Worm (Caenorhabditis elegans): ENCODE measurements around the gene fbxl-3.

fbxl-3 gene

ce11 chrII:5395594-5395993 lies 3.1 kb downstream of the fbxl-3 start, which contains the start of gene pink-1:
TSS of gene pink-1 (minus strand) at chrII:5395694.
- TF ChIP-seq cog-1 (tag; optimal IDR thresholded peaks at IDR 0.05) (no peak), tab-1 (GFP tag; IDR thresholded peaks at IDR 0.05) (no peak), ztf-23 (GFP tag; IDR thresholded peaks at IDR 0.05) (no peak), klf-2 (GFP tag; conservative IDR thresholded peaks at IDR 0.05) (no peak), T22C8.4 (GFP tag; IDR thresholded peaks at IDR 0.05) (no peak), ztf-29 (GFP tag; IDR thresholded peaks at IDR 0.05) (no peak), flt-1 (GFP tag; IDR thresholded peaks at IDR 0.05) (no peak), ref-1 (GFP tag; conservative IDR thresholded peaks at IDR 0.05) (no peak), med-1 (GFP tag; optimal IDR thresholded peaks at IDR 0.05; ENCODE audit: insufficient read depth) (no peak)

ce11 chrII:5393090-5393489 lies 5.6 kb downstream of the fbxl-3 start, which contains the start of gene brap-2:
TSS of gene brap-2 (minus strand) at chrII:5393190.
- TF ChIP-seq flt-1 (GFP tag; IDR thresholded peaks at IDR 0.05) (no peak), ref-1 (GFP tag; conservative IDR thresholded peaks at IDR 0.05) (no peak), cog-1 (tag; optimal IDR thresholded peaks at IDR 0.05) (no peak), klf-2 (GFP tag; conservative IDR thresholded peaks at IDR 0.05) (no peak), T22C8.4 (GFP tag; IDR thresholded peaks at IDR 0.05) (no peak), med-1 (GFP tag; optimal IDR thresholded peaks at IDR 0.05; ENCODE audit: insufficient read depth) (no peak), ztf-23 (GFP tag; IDR thresholded peaks at IDR 0.05) (no peak), tab-1 (GFP tag; IDR thresholded peaks at IDR 0.05) (no peak), ztf-29 (GFP tag; IDR thresholded peaks at IDR 0.05) (no peak)

ce11 chrII:5391447-5391846 lies 7.3 kb downstream of the fbxl-3 start:
- TF ChIP-seq T22C8.4 (GFP tag; IDR thresholded peaks at IDR 0.05), result no peak
- TF ChIP-seq cog-1 (tag; optimal IDR thresholded peaks at IDR 0.05), result no peak
- TF ChIP-seq flt-1 (GFP tag; IDR thresholded peaks at IDR 0.05), result no peak
- TF ChIP-seq ztf-29 (GFP tag; IDR thresholded peaks at IDR 0.05), result no peak
- TF ChIP-seq tab-1 (GFP tag; IDR thresholded peaks at IDR 0.05), result no peak
- no peak for TF ChIP-seq med-1 (GFP tag; optimal IDR thresholded peaks at IDR 0.05; ENCODE audit: insufficient read depth)
- no peak for TF ChIP-seq ref-1 (GFP tag; conservative IDR thresholded peaks at IDR 0.05)

ce11 chrII:5389831-5390323 lies 8.8 kb downstream of the fbxl-3 start, which contains the start of gene ndx-6:
TSS of gene ndx-6 (minus strand) at chrII:5389881.
- TF ChIP-seq ref-1 (GFP tag; conservative IDR thresholded peaks at IDR 0.05) (no peak), T22C8.4 (GFP tag; IDR thresholded peaks at IDR 0.05) (0 out of 2 replicates have a peak, but pooled peaks have one; percentile 10), ztf-23 (GFP tag; IDR thresholded peaks at IDR 0.05) (peak; percentile 73), flt-1 (GFP tag; IDR thresholded peaks at IDR 0.05) (peak; percentile 83), med-1 (GFP tag; optimal IDR thresholded peaks at IDR 0.05; ENCODE audit: insufficient read depth) (no peak), ztf-29 (GFP tag; IDR thresholded peaks at IDR 0.05) (no peak), tab-1 (GFP tag; IDR thresholded peaks at IDR 0.05) (0 out of 2 replicates have a peak, but pooled peaks have one; percentile 39), cog-1 (tag; optimal IDR thresholded peaks at IDR 0.05) (peak; percentile 46), klf-2 (GFP tag; conservative IDR thresholded peaks at IDR 0.05) (no peak)

- TF ChIP-seq med-1 (GFP tag; optimal IDR thresholded peaks at IDR 0.05; ENCODE audit: insufficient read depth) (no peak), ztf-23 (GFP tag; IDR thresholded peaks at IDR 0.05) (no peak), ref-1 (GFP tag; conservative IDR thresholded peaks at IDR 0.05) (no peak), klf-2 (GFP tag; conservative IDR thresholded peaks at IDR 0.05) (no peak), cog-1 (tag; optimal IDR thresholded peaks at IDR 0.05) (no peak), T22C8.4 (GFP tag; IDR thresholded peaks at IDR 0.05) (no peak)
These were observed 9.8 kb downstream of the fbxl-3 start, which contains the start of gene rsp-4 for ce11 chrII:5388786-5389421. TSS of gene rsp-4 (minus strand) at chrII:5388836.

ce11 chrII:5387217-5387616 lies 11.5 kb downstream of the fbxl-3 start, which contains the start of gene ccpp-6:
TSS of gene ccpp-6 (minus strand) at chrII:5387317.
- TF ChIP-seq ref-1 (GFP tag; conservative IDR thresholded peaks at IDR 0.05) (no peak), ztf-23 (GFP tag; IDR thresholded peaks at IDR 0.05) (no peak), klf-2 (GFP tag; conservative IDR thresholded peaks at IDR 0.05) (no peak), flt-1 (GFP tag; IDR thresholded peaks at IDR 0.05) (no peak), cog-1 (tag; optimal IDR thresholded peaks at IDR 0.05) (no peak), ztf-29 (GFP tag; IDR thresholded peaks at IDR 0.05) (no peak), tab-1 (GFP tag; IDR thresholded peaks at IDR 0.05) (no peak), med-1 (GFP tag; optimal IDR thresholded peaks at IDR 0.05; ENCODE audit: insufficient read depth) (no peak), T22C8.4 (GFP tag; IDR thresholded peaks at IDR 0.05) (no peak)

ce11 chrII:5384282-5384681 lies 14.4 kb downstream of the fbxl-3 start:
- no peak for TF ChIP-seq T22C8.4 (GFP tag; IDR thresholded peaks at IDR 0.05)
- no peak for TF ChIP-seq cog-1 (tag; optimal IDR thresholded peaks at IDR 0.05)
- no peak for TF ChIP-seq klf-2 (GFP tag; conservative IDR thresholded peaks at IDR 0.05)
- no peak for TF ChIP-seq tab-1 (GFP tag; IDR thresholded peaks at IDR 0.05)
- TF ChIP-seq ztf-29 (GFP tag; IDR thresholded peaks at IDR 0.05), result no peak
- no peak for TF ChIP-seq med-1 (GFP tag; optimal IDR thresholded peaks at IDR 0.05; ENCODE audit: insufficient read depth)
- TF ChIP-seq flt-1 (GFP tag; IDR thresholded peaks at IDR 0.05), result no peak
- no peak for TF ChIP-seq ztf-23 (GFP tag; IDR thresholded peaks at IDR 0.05)
- no peak for TF ChIP-seq ref-1 (GFP tag; conservative IDR thresholded peaks at IDR 0.05)

ce11 chrII:5379614-5380077 lies 19.1 kb downstream of the fbxl-3 start, which contains the start of gene pkc-3:
TSS of gene pkc-3 (plus strand) at chrII:5380027.
- TF ChIP-seq klf-2 (GFP tag; conservative IDR thresholded peaks at IDR 0.05) (no peak), flt-1 (GFP tag; IDR thresholded peaks at IDR 0.05) (peak; percentile 64; the same call in 1 of the 2 replicates)

- TF ChIP-seq tab-1 (GFP tag; IDR thresholded peaks at IDR 0.05), result no peak
- TF ChIP-seq med-1 (GFP tag; optimal IDR thresholded peaks at IDR 0.05; ENCODE audit: insufficient read depth), result no peak
- no peak for TF ChIP-seq klf-2 (GFP tag; conservative IDR thresholded peaks at IDR 0.05)
- no peak for TF ChIP-seq cog-1 (tag; optimal IDR thresholded peaks at IDR 0.05)
- no peak for TF ChIP-seq ref-1 (GFP tag; conservative IDR thresholded peaks at IDR 0.05)
- TF ChIP-seq flt-1 (GFP tag; IDR thresholded peaks at IDR 0.05), result no peak
- TF ChIP-seq ztf-29 (GFP tag; IDR thresholded peaks at IDR 0.05), result no peak
- no peak for TF ChIP-seq ztf-23 (GFP tag; IDR thresholded peaks at IDR 0.05)
- TF ChIP-seq T22C8.4 (GFP tag; IDR thresholded peaks at IDR 0.05), result no peak
These were observed 20.5 kb downstream of the fbxl-3 start for ce11 chrII:5378239-5378521.

Measured in whole organism, midembryonic.